Worm (Caenorhabditis elegans) whole organism, young adult: ENCODE results near the gene aqp-10.
A peak's percentile ranks its signal among the peaks of the same experiment; 100 is the strongest.

Experiments used
- C06A6.2 ChIP-seq: fragments of 200-800 bp; sonication (Bioruptor generic); conservative IDR thresholded peaks from 2 replicates; pipeline ENCODE4 v1.3.6; 2022; ENCODE audit warnings: missing genetic modification characterization, missing compliant biosample characterization
- F10E7.11 ChIP-seq: sonication (generic microtip); optimal IDR thresholded peaks from 2 replicates; lab custom pipeline; 2017; ENCODE audit warnings: mild to moderate bottlenecking, missing genetic modification characterization, moderate library complexity, missing compliant biosample characterization
- F23B12.7 ChIP-seq: sonication (generic microtip); optimal IDR thresholded peaks from 2 replicates; lab custom pipeline; 2017; ENCODE audit warnings: missing genetic modification characterization, mild to moderate bottlenecking, missing compliant biosample characterization, antibody characterized with exemption, moderate library complexity; ENCODE audit not compliant: insufficient read depth
- F33H1.4 ChIP-seq: fragments of 200-800 bp; sonication (Bioruptor generic); IDR thresholded peaks from 2 replicates; pipeline ENCODE4 v1.3.6; 2022; ENCODE audit warnings: missing genetic modification reagents, missing genetic modification characterization, missing compliant biosample characterization
- F49E8.2 ChIP-seq: sonication (generic microtip); optimal IDR thresholded peaks from 3 replicates; lab custom pipeline; 2017; ENCODE audit warnings: missing genetic modification characterization, mild to moderate bottlenecking, missing compliant biosample characterization, antibody characterized with exemption, moderate library complexity; ENCODE audit not compliant: insufficient read depth
- K11D2.4 ChIP-seq: fragments of 200-800 bp; sonication (Bioruptor generic); IDR thresholded peaks from 2 replicates; pipeline ENCODE4 v1.3.6; 2022; ENCODE audit warnings: missing genetic modification reagents, missing genetic modification characterization, missing compliant biosample characterization
- T07F8.4 ChIP-seq: sonication (generic microtip); optimal IDR thresholded peaks from 2 replicates; lab custom pipeline; 2016; ENCODE audit warnings: mild to moderate bottlenecking, missing genetic modification characterization, moderate library complexity, missing compliant biosample characterization
- Y53F4B.3 ChIP-seq: fragments of 200-800 bp; sonication (Bioruptor generic); IDR thresholded peaks from 2 replicates; pipeline ENCODE4 v1.3.6; 2022; ENCODE audit warnings: missing genetic modification reagents, missing genetic modification characterization, missing compliant biosample characterization
- Y56A3A.18 ChIP-seq: fragments of 200-800 bp; sonication (Bioruptor generic); IDR thresholded peaks from 2 replicates; pipeline ENCODE4 v1.3.6; 2022; ENCODE audit warnings: missing genetic modification reagents, missing genetic modification characterization, missing compliant biosample characterization
- aptf-3 ChIP-seq: fragments of 200-800 bp; sonication (Bioruptor generic); IDR thresholded peaks from 2 replicates; pipeline ENCODE4 v1.3.6; 2022; ENCODE audit warnings: missing genetic modification characterization, missing compliant biosample characterization
- atf-7 ChIP-seq: sonication (generic microtip); optimal IDR thresholded peaks from 2 replicates; lab custom pipeline; 2017; ENCODE audit warnings: mild to moderate bottlenecking, missing genetic modification characterization, missing compliant biosample characterization
- attf-3 ChIP-seq: fragments of 200-800 bp; sonication (Bioruptor generic); conservative IDR thresholded peaks from 2 replicates; pipeline ENCODE4 v1.3.6; 2022; ENCODE audit warnings: missing genetic modification reagents, missing genetic modification characterization, missing compliant biosample characterization
- bed-1 ChIP-seq: fragments of 200-800 bp; sonication (Bioruptor generic); IDR thresholded peaks from 2 replicates; pipeline ENCODE4 v1.3.6; 2022; ENCODE audit warnings: missing genetic modification reagents, missing genetic modification characterization, missing compliant biosample characterization
- bed-2 ChIP-seq: fragments of 200-800 bp; sonication (Bioruptor generic); IDR thresholded peaks from 2 replicates; pipeline ENCODE4 v1.3.6; 2022; ENCODE audit warnings: missing genetic modification reagents, missing genetic modification characterization, missing compliant biosample characterization
- ccch-3 ChIP-seq: fragments of 200-800 bp; sonication (Bioruptor generic); optimal IDR thresholded peaks from 2 replicates; lab custom pipeline; 2018; ENCODE audit warnings: mild to moderate bottlenecking, missing genetic modification characterization, missing compliant biosample characterization
- ceh-27 ChIP-seq: fragments of 200-800 bp; sonication (Bioruptor generic); optimal IDR thresholded peaks from 2 replicates; lab custom pipeline; 2018; ENCODE audit warnings: mild to moderate bottlenecking, missing genetic modification characterization, moderate library complexity, missing compliant biosample characterization
- ceh-40 ChIP-seq: fragments of 200-800 bp; sonication (Bioruptor generic); IDR thresholded peaks from 2 replicates; pipeline ENCODE4 v1.3.6; 2022; ENCODE audit warnings: missing genetic modification characterization, missing compliant biosample characterization
- ceh-58 ChIP-seq: fragments of 200-800 bp; sonication (Bioruptor generic); IDR thresholded peaks from 2 replicates; pipeline ENCODE4 v1.3.6; 2022; ENCODE audit warnings: missing genetic modification characterization, missing compliant biosample characterization
- chd-7 ChIP-seq: sonication (generic microtip); optimal IDR thresholded peaks from 2 replicates; lab custom pipeline; 2016; ENCODE audit warnings: mild to moderate bottlenecking, missing genetic modification characterization, moderate library complexity, missing compliant biosample characterization
- die-1 ChIP-seq: sonication (generic microtip); optimal IDR thresholded peaks from 2 replicates; lab custom pipeline; 2016; ENCODE audit warnings: missing genotype, mild to moderate bottlenecking, missing genetic modification characterization, missing compliant biosample characterization
- dpff-1 ChIP-seq: sonication (generic microtip); optimal IDR thresholded peaks from 2 replicates; lab custom pipeline; 2017; ENCODE audit warnings: mild to moderate bottlenecking, missing genetic modification characterization, missing compliant biosample characterization
- dpl-1 ChIP-seq: fragments of 150-350 bp; optimal IDR thresholded peaks from 2 replicates; lab custom pipeline; 2014; ENCODE audit warnings: missing biosample characterization, missing genetic modification reagents, missing genetic modification characterization
- ekl-4 ChIP-seq: fragments of 200-800 bp; sonication (Bioruptor generic); IDR thresholded peaks from 2 replicates; pipeline ENCODE4 v1.3.6; 2022; ENCODE audit warnings: missing genetic modification reagents, missing genetic modification characterization, missing compliant biosample characterization
- ets-4 ChIP-seq: fragments of 200-800 bp; sonication (Bioruptor generic); optimal IDR thresholded peaks from 2 replicates; lab custom pipeline; 2018; ENCODE audit warnings: mild to moderate bottlenecking, missing genetic modification characterization, missing compliant biosample characterization
- fkh-3 ChIP-seq: sonication (generic microtip); optimal IDR thresholded peaks from 2 replicates; lab custom pipeline; 2016; ENCODE audit warnings: mild to moderate bottlenecking, missing genetic modification characterization, missing compliant biosample characterization
- hlh-26 ChIP-seq: fragments of 200-800 bp; sonication (Bioruptor generic); conservative IDR thresholded peaks from 2 replicates; pipeline ENCODE4 v1.3.6; 2022; ENCODE audit warnings: missing genetic modification reagents, missing genetic modification characterization, missing compliant biosample characterization
- hmg-20 ChIP-seq: fragments of 200-800 bp; sonication (Bioruptor generic); IDR thresholded peaks from 2 replicates; pipeline ENCODE4 v1.3.6; 2022; ENCODE audit warnings: missing genetic modification reagents, missing genetic modification characterization, missing compliant biosample characterization
- let-607 ChIP-seq, 2 experiments: fragments of 200-800 bp in 1 of 2; sonication (Bioruptor generic) in 1 of 2; sonication (generic microtip) in 1 of 2; optimal IDR thresholded peaks; 2 replicates each; lab custom pipeline; 2016 to 2018; ENCODE audit warnings: mild to moderate bottlenecking in 2 of 2, missing compliant biosample characterization in 2 of 2, missing genetic modification characterization in 2 of 2, moderate library complexity in 2 of 2, missing genotype in 1 of 2
- madf-3 ChIP-seq: fragments of 200-800 bp; sonication (Bioruptor generic); IDR thresholded peaks from 2 replicates; pipeline ENCODE4 v1.3.6; 2022; ENCODE audit warnings: missing genetic modification reagents, missing genetic modification characterization, missing compliant biosample characterization
- mcd-1 ChIP-seq: fragments of 200-800 bp; sonication (Bioruptor generic); IDR thresholded peaks from 2 replicates; pipeline ENCODE4 v1.3.6; 2022; ENCODE audit warnings: missing genetic modification reagents, missing genetic modification characterization, missing compliant biosample characterization
- mes-4 ChIP-seq: sonication (generic microtip); optimal IDR thresholded peaks from 2 replicates; lab custom pipeline; 2016; ENCODE audit warnings: missing genotype, missing genetic modification characterization, missing compliant biosample characterization
- nfya-1 ChIP-seq: sonication (generic microtip); optimal IDR thresholded peaks from 2 replicates; lab custom pipeline; 2017; ENCODE audit warnings: antibody characterized with exemption, missing compliant biosample characterization, missing genetic modification characterization, borderline replicate concordance; ENCODE audit not compliant: insufficient read depth
- nhr-179 ChIP-seq: sonication (generic microtip); optimal IDR thresholded peaks from 2 replicates; lab custom pipeline; 2016; ENCODE audit warnings: mild to moderate bottlenecking, missing genetic modification characterization, missing compliant biosample characterization
- nhr-80 ChIP-seq: sonication (generic microtip); optimal IDR thresholded peaks from 2 replicates; lab custom pipeline; 2016; ENCODE audit warnings: missing genetic modification characterization, missing compliant biosample characterization
- pha-4 ChIP-seq: fragments of 150-350 bp; sonication (generic microtip); optimal IDR thresholded peaks from 2 replicates; lab custom pipeline; 2014; ENCODE audit warnings: missing biosample characterization, missing genetic modification reagents, missing genetic modification characterization
- rec-8 ChIP-seq, 2 experiments: sonication (generic microtip); optimal IDR thresholded peaks; 2 replicates each; lab custom pipeline; 2016; ENCODE audit warnings: mild to moderate bottlenecking in 2 of 2, missing genetic modification characterization in 2 of 2, missing genetic modification reagents in 2 of 2, missing genotype in 2 of 2, missing biosample characterization in 1 of 2, missing compliant biosample characterization in 1 of 2, moderate library complexity in 1 of 2
- rpc-1 ChIP-seq, 2 experiments: fragments of 150-350 bp in 1 of 2; sonication (generic microtip) in 1 of 2; optimal IDR thresholded peaks; 2 replicates each; lab custom pipeline; 2014 to 2018; ENCODE audit warnings: missing biosample characterization in 1 of 2, missing genetic modification characterization in 1 of 2, missing genetic modification reagents in 1 of 2, missing genotype in 1 of 2
- sea-2 ChIP-seq: fragments of 200-800 bp; sonication (Bioruptor generic); IDR thresholded peaks from 2 replicates; pipeline ENCODE4 v1.3.6; 2022; ENCODE audit warnings: missing genetic modification characterization, missing compliant biosample characterization
- snpc-1.3 ChIP-seq: sonication (generic microtip); optimal IDR thresholded peaks from 2 replicates; lab custom pipeline; 2017; ENCODE audit warnings: missing genetic modification characterization, mild to moderate bottlenecking, missing compliant biosample characterization, antibody characterized with exemption, moderate library complexity, missing genotype, missing genetic modification reagents; ENCODE audit not compliant: insufficient read depth
- snpc-4 ChIP-seq, 5 experiments: fragments of 150-350 bp in 1 of 5; sonication (generic microtip) in 4 of 5; optimal IDR thresholded peaks; 2 replicates each; lab custom pipeline; 2014 to 2018; ENCODE audit warnings: missing genetic modification characterization in 5 of 5, missing biosample characterization in 3 of 5, antibody characterized with exemption in 2 of 5, mild to moderate bottlenecking in 2 of 5, missing compliant biosample characterization in 2 of 5, missing genotype in 2 of 5, moderate library complexity in 2 of 5, missing genetic modification reagents in 1 of 5
- sptf-2 ChIP-seq: fragments of 200-800 bp; sonication (Bioruptor generic); optimal IDR thresholded peaks from 2 replicates; lab custom pipeline; 2018; ENCODE audit warnings: mild to moderate bottlenecking, missing genetic modification characterization, missing compliant biosample characterization
- tbp1 ChIP-seq: fragments of 200-800 bp; sonication (Bioruptor generic); optimal IDR thresholded peaks from 2 replicates; lab custom pipeline; 2018; ENCODE audit warnings: mild to moderate bottlenecking, missing genetic modification characterization, missing compliant biosample characterization
- tbx-9 ChIP-seq: sonication (generic microtip); optimal IDR thresholded peaks from 2 replicates; lab custom pipeline; 2016; ENCODE audit warnings: borderline replicate concordance, missing genetic modification characterization, inconsistent platforms, missing compliant biosample characterization
- tlf-1 ChIP-seq: fragments of 200-800 bp; sonication (Bioruptor generic); optimal IDR thresholded peaks from 2 replicates; lab custom pipeline; 2018; ENCODE audit warnings: mild to moderate bottlenecking, missing genetic modification characterization, missing compliant biosample characterization
- unc-130 ChIP-seq: sonication (generic microtip); optimal IDR thresholded peaks from 2 replicates; lab custom pipeline; 2016; ENCODE audit warnings: missing genetic modification reagents, missing genetic modification characterization, missing compliant biosample characterization
- ztf-26 ChIP-seq: sonication (generic microtip); optimal IDR thresholded peaks from 2 replicates; lab custom pipeline; 2017; ENCODE audit warnings: missing genetic modification characterization, missing compliant biosample characterization

Gene aqp-10

DNA sequence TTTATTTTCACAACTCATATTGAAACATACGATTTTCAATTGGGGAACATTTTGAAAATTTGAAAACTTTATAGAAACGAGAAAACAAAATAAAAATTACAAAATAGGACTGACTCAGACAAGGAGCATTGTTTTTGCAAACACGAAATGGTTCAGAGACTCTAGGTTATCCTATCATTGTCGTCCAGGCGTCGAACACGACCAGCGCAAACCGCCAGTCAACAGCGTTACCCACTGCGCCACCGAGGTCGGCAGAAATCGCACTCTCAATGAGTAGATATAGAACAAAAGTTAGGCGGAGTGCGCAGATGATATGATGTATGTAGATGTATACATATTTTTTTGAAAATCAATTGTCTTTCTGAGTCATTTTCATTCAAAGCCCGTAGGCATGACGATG is 5.0 kb upstream of the aqp-10 start (continued):
- peak; percentile 56; the same call in 1 of the 2 replicates for TF ChIP-seq ekl-4 (GFP tag; lab: Robert Waterston, UW)
- TF ChIP-seq dpl-1 (GFP tag; lab: Kevin White, UChicago) = no peak
- 0 out of 2 replicates have a peak, but pooled peaks have one; percentile 68 for TF ChIP-seq madf-3
- TF ChIP-seq dpff-1 (tag; lab: Kevin White, UChicago) = no peak
- peak; percentile 79 for TF ChIP-seq F23B12.7
- peak; percentile 23 to 43 for TF ChIP-seq let-607 (tag; optimal IDR thresholded peaks at IDR 0.05; lab: Kevin White, UChicago)
- TF ChIP-seq mes-4 = peak; percentile 39
- TF ChIP-seq Y53F4B.3 (GFP tag; lab: Robert Waterston, UW) = 0 out of 2 replicates have a peak, but pooled peaks have one; percentile 32
- no peak for TF ChIP-seq nhr-179 (tag; lab: Kevin White, UChicago)
- TF ChIP-seq fkh-3 (tag; lab: Kevin White, UChicago) = peak; percentile 0
- TF ChIP-seq tbx-9 (tag; lab: Kevin White, UChicago) = no peak
- TF ChIP-seq rec-8 (tag; optimal IDR thresholded peaks at IDR 0.05; lab: Kevin White, UChicago) = peak; percentile 33 to 82
- peak; percentile 78 for TF ChIP-seq ceh-27 (GFP tag; lab: Kevin White, UChicago)
- TF ChIP-seq atf-7 (tag; lab: Kevin White, UChicago) = peak; percentile 50
- TF ChIP-seq nhr-80 (tag; lab: Kevin White, UChicago) = peak; percentile 63
- TF ChIP-seq aptf-3 (GFP tag; lab: Robert Waterston, UW) = 0 out of 2 replicates have a peak, but pooled peaks have one; percentile 19
- TF ChIP-seq T07F8.4 (tag; lab: Kevin White, UChicago) = peak; percentile 64
- peak; percentile 71 for TF ChIP-seq die-1
- TF ChIP-seq F33H1.4 (GFP tag; lab: Robert Waterston, UW) = peak; percentile 53
- TF ChIP-seq attf-3 (GFP tag; lab: Robert Waterston, UW) = peak; percentile 66
- no peak for TF ChIP-seq ets-4 (GFP tag; lab: Kevin White, UChicago)
- TF ChIP-seq tlf-1 (GFP tag; lab: Kevin White, UChicago) = no peak
- peak; percentile 67 for TF ChIP-seq chd-7 (tag; lab: Kevin White, UChicago)
- peak; percentile 42; the same call in 1 of the 2 replicates for TF ChIP-seq K11D2.4 (GFP tag; lab: Robert Waterston, UW)
- peak; percentile 95 for TF ChIP-seq rpc-1 (optimal IDR thresholded peaks at IDR 0.05; lab: Kevin White, UChicago)
- TF ChIP-seq rpc-1 (tag; optimal IDR thresholded peaks at IDR 0.05; lab: Kevin White, UChicago) = peak; percentile 91
- TF ChIP-seq ztf-26 = peak; percentile 64
- TF ChIP-seq Y56A3A.18 (GFP tag; lab: Robert Waterston, UW) = peak; percentile 79
- peak; percentile 84 for TF ChIP-seq snpc-1.3 (tag; lab: Kevin White, UChicago)
- TF ChIP-seq F49E8.2 (tag; lab: Kevin White, UChicago) = peak; percentile 20
- no peak for TF ChIP-seq ceh-58 (GFP tag; lab: Robert Waterston, UW)
- peak; percentile 80; the same call in 1 of the 2 replicates for TF ChIP-seq bed-1 (GFP tag; lab: Robert Waterston, UW)
- TF ChIP-seq ceh-40 (GFP tag; lab: Robert Waterston, UW) = 0 out of 2 replicates have a peak, but pooled peaks have one; percentile 60
- TF ChIP-seq hlh-26 (GFP tag; lab: Robert Waterston, UW) = no peak
- no peak for TF ChIP-seq nfya-1 (tag; lab: Kevin White, UChicago)
- peak; percentile 64; the same call in 1 of the 2 replicates for TF ChIP-seq mcd-1 (GFP tag; lab: Robert Waterston, UW)
- TF ChIP-seq sptf-2 = no peak
- TF ChIP-seq hmg-20 (GFP tag; lab: Robert Waterston, UW) = no peak
- peak; percentile 74 for TF ChIP-seq snpc-4 (GFP tag; optimal IDR thresholded peaks at IDR 0.05; lab: Kevin White, UChicago)
- TF ChIP-seq snpc-4 (tag; optimal IDR thresholded peaks at IDR 0.05; lab: Kevin White, UChicago) = peak in 3 of 4 experiments; percentile 10 to 78 (median 74)
- TF ChIP-seq tbp1 = peak; percentile 97
- TF ChIP-seq pha-4 (tag; lab: Kevin White, UChicago) = no peak
- TF ChIP-seq ccch-3 (GFP tag; lab: Kevin White, UChicago) = no peak
- peak; percentile 69 for TF ChIP-seq F10E7.11 (tag; lab: Kevin White, UChicago)
- peak; percentile 55 for TF ChIP-seq unc-130 (GFP tag; lab: Kevin White, UChicago)
- no peak for TF ChIP-seq bed-2 (GFP tag; lab: Robert Waterston, UW)
- TF ChIP-seq sea-2 (GFP tag; lab: Robert Waterston, UW) = 0 out of 2 replicates have a peak, but pooled peaks have one; percentile 54
- 0 out of 2 replicates have a peak, but pooled peaks have one; percentile 21 for TF ChIP-seq C06A6.2 (GFP tag; lab: Robert Waterston, UW)
